Fruit fly (Drosophila melanogaster) whole organism, embryonic: ENCODE data around the gene RNF220.
A peak's percentile ranks its signal among the peaks of the same experiment; 100 is the strongest.

Experiments
- Aef1 ChIP-seq: fragments of 200-800 bp; sonication (Bioruptor generic); IDR thresholded peaks from 3 replicates; pipeline ENCODE4 v1.3.6; 2022; ENCODE audit warnings: missing biosample characterization, missing genetic modification characterization
- B-H1 ChIP-seq: fragments of 200-800 bp; sonication (Bioruptor generic); IDR thresholded peaks from 3 replicates; pipeline ENCODE4 v1.3.6; 2022; ENCODE audit warnings: missing biosample characterization, missing genetic modification characterization
- BtbVII ChIP-seq: fragments of 200-800 bp; sonication (Bioruptor generic); optimal IDR thresholded peaks from 3 replicates; lab custom pipeline; 2017; ENCODE audit warnings: missing biosample characterization, mild to moderate bottlenecking, missing genetic modification characterization
- CG1024 ChIP-seq: fragments of 200-800 bp; sonication (Bioruptor generic); IDR thresholded peaks from 2 replicates; pipeline ENCODE4 v1.3.6; 2022; ENCODE audit warnings: missing biosample characterization, missing genetic modification characterization
- CG10462 ChIP-seq: fragments of 200-800 bp; sonication (Bioruptor generic); optimal IDR thresholded peaks from 2 replicates; lab custom pipeline; 2016; ENCODE audit warnings: missing biosample characterization, missing genetic modification characterization
- CG10543 ChIP-seq: fragments of 200-800 bp; sonication (Bioruptor generic); optimal IDR thresholded peaks from 3 replicates; lab custom pipeline; 2017; ENCODE audit warnings: missing biosample characterization, mild to moderate bottlenecking, missing genetic modification characterization, moderate library complexity
- CG10565 ChIP-seq: fragments of 200-800 bp; sonication (Bioruptor generic); optimal IDR thresholded peaks from 3 replicates; lab custom pipeline; 2016; ENCODE audit warnings: missing biosample characterization, mild to moderate bottlenecking, missing genetic modification characterization
- CG11398 ChIP-seq: fragments of 200-800 bp; sonication (Bioruptor generic); optimal IDR thresholded peaks from 2 replicates; lab custom pipeline; 2016; ENCODE audit warnings: missing biosample characterization, missing genetic modification characterization
- CG11723 ChIP-seq: fragments of 200-800 bp; sonication (Bioruptor generic); optimal IDR thresholded peaks from 2 replicates; lab custom pipeline; 2017; ENCODE audit warnings: missing biosample characterization, mild to moderate bottlenecking, missing genetic modification characterization
- CG12942 ChIP-seq: fragments of 200-800 bp; sonication (Bioruptor generic); optimal IDR thresholded peaks from 3 replicates; lab custom pipeline; 2016; ENCODE audit warnings: missing biosample characterization, missing genetic modification characterization
- CG14014 ChIP-seq: fragments of 200-800 bp; sonication (Bioruptor generic); IDR thresholded peaks from 2 replicates; pipeline ENCODE4 v1.3.6; 2022; ENCODE audit warnings: missing biosample characterization, missing genetic modification characterization
- CG15073 ChIP-seq: fragments of 200-800 bp; sonication (Bioruptor generic); optimal IDR thresholded peaks from 2 replicates; lab custom pipeline; 2016; ENCODE audit warnings: missing biosample characterization, missing genetic modification characterization
- CG15269 ChIP-seq: fragments of 200-800 bp; sonication (Bioruptor generic); optimal IDR thresholded peaks from 2 replicates; lab custom pipeline; 2018; ENCODE audit warnings: missing biosample characterization, mild to moderate bottlenecking, missing genetic modification characterization, moderate library complexity
- CG15479 ChIP-seq: fragments of 200-800 bp; sonication (Bioruptor generic); optimal IDR thresholded peaks from 3 replicates; lab custom pipeline; 2019; ENCODE audit warnings: missing biosample characterization, mild to moderate bottlenecking, missing genetic modification characterization, moderate library complexity
- CG15514 ChIP-seq: fragments of 200-800 bp; sonication (Bioruptor generic); optimal IDR thresholded peaks from 3 replicates; lab custom pipeline; 2017; ENCODE audit warnings: missing biosample characterization, missing genetic modification characterization, mild to moderate bottlenecking, moderate library complexity, missing genetic modification reagents
- CG15696 ChIP-seq: fragments of 200-800 bp; sonication (Bioruptor generic); optimal IDR thresholded peaks from 2 replicates; lab custom pipeline; 2019; ENCODE audit warnings: missing biosample characterization, mild to moderate bottlenecking, missing genetic modification characterization, moderate library complexity
- CG1647 ChIP-seq: fragments of 200-800 bp; sonication (Bioruptor generic); optimal IDR thresholded peaks from 3 replicates; lab custom pipeline; 2016; ENCODE audit warnings: missing biosample characterization, missing genetic modification characterization
- CG17385 ChIP-seq: fragments of 200-800 bp; sonication (Bioruptor generic); optimal IDR thresholded peaks from 3 replicates; lab custom pipeline; 2018; ENCODE audit warnings: missing biosample characterization, mild to moderate bottlenecking, missing genetic modification characterization
- CG17802 ChIP-seq: fragments of 200-800 bp; sonication (Bioruptor generic); optimal IDR thresholded peaks from 2 replicates; lab custom pipeline; 2018; ENCODE audit warnings: missing biosample characterization, mild to moderate bottlenecking, missing genetic modification characterization, moderate library complexity
- CG2120 ChIP-seq: fragments of 200-800 bp; sonication (Bioruptor generic); optimal IDR thresholded peaks from 3 replicates; lab custom pipeline; 2016; ENCODE audit warnings: missing biosample characterization, missing genetic modification characterization
- CG32532 ChIP-seq: fragments of 200-800 bp; sonication (Bioruptor generic); IDR thresholded peaks from 2 replicates; pipeline ENCODE4 v1.3.6; 2022; ENCODE audit warnings: missing biosample characterization, missing genetic modification characterization
- CG34224 ChIP-seq: fragments of 200-800 bp; sonication (Bioruptor generic); IDR thresholded peaks from 3 replicates; pipeline ENCODE4 v1.3.6; 2022; ENCODE audit warnings: missing biosample characterization, missing genetic modification characterization; ENCODE audit not compliant: partially characterized antibody
- CG4617 ChIP-seq: fragments of 200-800 bp; sonication (Bioruptor generic); optimal IDR thresholded peaks from 3 replicates; lab custom pipeline; 2016; ENCODE audit warnings: missing biosample characterization, missing genetic modification characterization, borderline replicate concordance
- CG4820 ChIP-seq: fragments of 200-800 bp; sonication (Bioruptor generic); optimal IDR thresholded peaks from 3 replicates; lab custom pipeline; 2016; ENCODE audit warnings: missing biosample characterization, missing genetic modification characterization
- CG9727 ChIP-seq: fragments of 200-800 bp; sonication (Bioruptor generic); optimal IDR thresholded peaks from 3 replicates; lab custom pipeline; 2017; ENCODE audit warnings: missing biosample characterization, mild to moderate bottlenecking, missing genetic modification characterization
- D ChIP-seq, 2 experiments: fragments of 200-800 bp in 1 of 2; fragments of >200 bp in 1 of 2; sonication (Bioruptor generic) in 1 of 2; optimal IDR thresholded peaks; 2 replicates in 1 of 2; 3 replicates in 1 of 2; lab custom pipeline; 2017; ENCODE audit warnings: mild to moderate bottlenecking in 1 of 2, missing biosample characterization in 1 of 2, missing genetic modification characterization in 1 of 2, missing genetic modification reagents in 1 of 2
- Dbx ChIP-seq: fragments of 200-800 bp; sonication (Bioruptor generic); IDR thresholded peaks from 3 replicates; pipeline ENCODE4 v1.3.6; 2022; ENCODE audit warnings: missing biosample characterization, missing genetic modification characterization
- Ets65A ChIP-seq: fragments of 200-800 bp; sonication (Bioruptor generic); peaks from one replicate; lab custom pipeline; 2016; ENCODE audit warnings: missing biosample characterization, missing genetic modification characterization
- MESR4 ChIP-seq: fragments of 200-800 bp; sonication (Bioruptor generic); optimal IDR thresholded peaks from 2 replicates; lab custom pipeline; 2018; ENCODE audit warnings: missing biosample characterization, mild to moderate bottlenecking, missing genetic modification characterization, moderate library complexity
- Optix ChIP-seq: fragments of 200-800 bp; sonication (Bioruptor generic); IDR thresholded peaks from 3 replicates; pipeline ENCODE4 v1.3.6; 2022; ENCODE audit warnings: missing biosample characterization, missing genetic modification characterization
- Sox102F ChIP-seq: fragments of 200-800 bp; sonication (Bioruptor generic); optimal IDR thresholded peaks from 2 replicates; lab custom pipeline; 2018; ENCODE audit warnings: missing biosample characterization, mild to moderate bottlenecking, missing genetic modification characterization, moderate library complexity
- ac ChIP-seq: fragments of 200-800 bp; sonication (Bioruptor generic); optimal IDR thresholded peaks from 3 replicates; lab custom pipeline; 2017; ENCODE audit warnings: missing biosample characterization, mild to moderate bottlenecking, missing genetic modification characterization
- bcd ChIP-seq: fragments of 200-800 bp; sonication (Bioruptor generic); optimal IDR thresholded peaks from 2 replicates; lab custom pipeline; 2017; ENCODE audit warnings: missing biosample characterization, mild to moderate bottlenecking, missing genetic modification characterization
- cato ChIP-seq: fragments of 200-800 bp; sonication (Bioruptor generic); optimal IDR thresholded peaks from 2 replicates; lab custom pipeline; 2016; ENCODE audit warnings: missing biosample characterization, missing genetic modification characterization, borderline replicate concordance
- eve ChIP-seq, 2 experiments: fragments of >200 bp; optimal IDR thresholded peaks; 2 replicates each; lab custom pipeline; 2017; ENCODE audit warnings: missing biosample characterization in 2 of 2, missing genetic modification characterization in 2 of 2
- insv ChIP-seq, 2 experiments: fragments of 200-800 bp; sonication (Bioruptor generic); optimal IDR thresholded peaks; 3 replicates each; lab custom pipeline; 2016 to 2018; ENCODE audit warnings: missing biosample characterization in 2 of 2, missing genetic modification characterization in 2 of 2
- jing ChIP-seq: fragments of 200-800 bp; sonication (Bioruptor generic); optimal IDR thresholded peaks from 2 replicates; lab custom pipeline; 2018; ENCODE audit warnings: missing biosample characterization, mild to moderate bottlenecking, missing genetic modification characterization
- kay ChIP-seq: fragments of 200-800 bp; sonication (Bioruptor generic); optimal IDR thresholded peaks from 2 replicates; lab custom pipeline; 2016; ENCODE audit warnings: missing biosample characterization, missing genetic modification characterization
- mirr ChIP-seq: fragments of 200-800 bp; sonication (Bioruptor generic); optimal IDR thresholded peaks from 3 replicates; lab custom pipeline; 2018; ENCODE audit warnings: missing biosample characterization, mild to moderate bottlenecking, missing genetic modification characterization
- peb ChIP-seq: fragments of 200-800 bp; sonication (Bioruptor generic); IDR thresholded peaks from 2 replicates; pipeline ENCODE4 v1.3.6; 2022; ENCODE audit warnings: missing biosample characterization, missing genetic modification characterization
- repo ChIP-seq: fragments of 200-800 bp; sonication (Bioruptor generic); optimal IDR thresholded peaks from 2 replicates; lab custom pipeline; 2016; ENCODE audit warnings: missing biosample characterization, missing genetic modification characterization
- salm ChIP-seq: fragments of 200-800 bp; sonication (Bioruptor generic); optimal IDR thresholded peaks from 2 replicates; lab custom pipeline; 2018; ENCODE audit warnings: missing biosample characterization, mild to moderate bottlenecking, missing genetic modification characterization
- schlank ChIP-seq: fragments of 200-800 bp; sonication (Bioruptor generic); optimal IDR thresholded peaks from 2 replicates; lab custom pipeline; 2018; ENCODE audit warnings: missing biosample characterization, mild to moderate bottlenecking, missing genetic modification characterization
- sim ChIP-seq: fragments of 200-800 bp; sonication (Bioruptor generic); IDR thresholded peaks from 2 replicates; pipeline ENCODE4 v1.3.6; 2022; ENCODE audit warnings: missing biosample characterization, missing genetic modification characterization
- sr ChIP-seq: fragments of 200-800 bp; sonication (Bioruptor generic); IDR thresholded peaks from 3 replicates; pipeline ENCODE4 v1.3.6; 2022; ENCODE audit warnings: missing biosample characterization, missing genetic modification characterization
- stwl ChIP-seq: fragments of 200-800 bp; sonication (Bioruptor generic); optimal IDR thresholded peaks from 3 replicates; lab custom pipeline; 2018; ENCODE audit warnings: missing biosample characterization, mild to moderate bottlenecking, missing genetic modification characterization, moderate library complexity
- tgo ChIP-seq: fragments of 200-800 bp; sonication (Bioruptor generic); IDR thresholded peaks from 3 replicates; pipeline ENCODE4 v1.3.6; 2022; ENCODE audit warnings: missing biosample characterization, missing genetic modification characterization
- zfh1 ChIP-seq: fragments of 200-800 bp; sonication (Bioruptor generic); IDR thresholded peaks from 3 replicates; pipeline ENCODE4 v1.3.6; 2022; ENCODE audit warnings: missing biosample characterization, missing genetic modification characterization

The RNF220 gene

DNA sequence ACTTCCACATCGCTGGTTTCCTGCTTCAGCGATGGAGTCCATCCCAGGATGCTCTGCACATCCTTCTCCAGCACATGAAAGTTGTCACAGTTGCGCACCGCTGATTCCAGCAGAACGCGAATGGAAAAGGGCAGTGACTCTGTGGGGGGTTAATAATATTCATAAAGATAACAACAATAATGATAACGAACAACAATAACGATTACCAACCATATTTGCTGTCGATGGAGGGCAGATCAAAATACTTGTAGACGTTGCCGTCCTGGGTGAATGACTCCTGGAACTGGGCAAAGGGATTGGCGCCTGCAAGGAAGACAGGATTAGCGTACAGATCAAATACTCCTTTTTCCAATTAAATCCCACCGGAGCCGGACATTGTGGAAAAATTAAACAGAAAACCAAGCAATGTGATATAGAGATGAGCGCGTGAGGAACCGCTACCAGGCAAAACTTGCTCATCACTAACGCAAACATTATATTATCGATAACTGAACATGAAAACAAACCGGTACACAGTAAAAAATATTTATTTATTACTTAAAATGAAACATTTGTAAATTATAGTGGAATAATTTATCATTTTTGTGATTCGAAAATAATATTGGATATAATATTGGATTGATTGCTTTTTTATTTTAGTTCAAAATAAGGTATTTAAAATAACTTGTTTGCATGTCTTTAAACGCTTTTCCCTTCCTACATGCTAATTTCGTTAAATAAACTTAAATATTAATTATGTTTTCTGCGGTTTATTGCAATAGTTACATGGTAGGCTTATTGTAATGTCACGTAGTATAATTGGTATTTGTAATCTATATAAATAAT, 1.9 kb downstream of the RNF220 start, which contains the start of gene Irp-1A (continued):
- TF ChIP-seq CG2120 (peak; percentile 78), mirr (peak; percentile 43), CG11723 (no peak), CG12942 (peak; percentile 59), CG14014 (GFP tag; lab: Robert Waterston, UW) (peak; percentile 81), insv (GFP tag; optimal IDR thresholded peaks at IDR 0.05; lab: Kevin White, UChicago) (peak in 1 of 2 experiments; percentile 6), CG17385 (GFP tag; lab: Kevin White, UChicago) (peak; percentile 73), Sox102F (peak; percentile 80), stwl (tag; lab: Kevin White, UChicago) (peak; percentile 34), salm (tag; lab: Kevin White, UChicago) (peak; percentile 62), cato (GFP tag; lab: Kevin White, UChicago) (no peak), CG10565 (GFP tag; lab: Kevin White, UChicago) (no peak), eve (GFP tag; optimal IDR thresholded peaks at IDR 0.05; lab: Kevin White, UChicago) (no peak), peb (GFP tag; lab: Robert Waterston, UW) (peak; percentile 32; the same call in 1 of the 2 replicates), CG1647 (GFP tag; lab: Kevin White, UChicago) (peak; percentile 10), repo (GFP tag; lab: Kevin White, UChicago) (no peak), CG15269 (tag; lab: Kevin White, UChicago) (peak; percentile 86), jing (GFP tag; lab: Kevin White, UChicago) (no peak), sr (GFP tag; lab: Robert Waterston, UW) (no peak), CG32532 (peak; percentile 89), CG9727 (GFP tag; lab: Kevin White, UChicago) (peak; percentile 78), CG15514 (GFP tag; lab: Kevin White, UChicago) (peak; percentile 78), BtbVII (GFP tag; lab: Kevin White, UChicago) (peak; percentile 30), MESR4 (peak; percentile 62), sim (peak; percentile 8; the same call in 1 of the 2 replicates), schlank (tag; lab: Kevin White, UChicago) (peak; percentile 21), CG4820 (GFP tag; lab: Kevin White, UChicago) (peak; percentile 2), Ets65A (GFP tag; lab: Kevin White, UChicago) (no peak), CG34224 (GFP tag; lab: Robert Waterston, UW) (peak; percentile 86), CG15696 (tag; lab: Kevin White, UChicago) (peak; percentile 60), CG15479 (GFP tag; lab: Kevin White, UChicago) (no peak), Aef1 (GFP tag; lab: Robert Waterston, UW) (peak; percentile 56; the same call in 1 of the 3 replicates), CG15073 (GFP tag; lab: Kevin White, UChicago) (no peak), ac (no peak), CG10462 (peak; percentile 31), tgo (GFP tag; lab: Robert Waterston, UW) (peak; percentile 78), Dbx (GFP tag; lab: Robert Waterston, UW) (peak; percentile 76; the same call in 2 of the 3 replicates), B-H1 (peak; percentile 43; the same call in 1 of the 3 replicates), CG17802 (tag; lab: Kevin White, UChicago) (no peak), CG11398 (GFP tag; lab: Kevin White, UChicago) (no peak), zfh1 (GFP tag; lab: Robert Waterston, UW) (peak; percentile 51; the same call in 1 of the 3 replicates), CG4617 (GFP tag; lab: Kevin White, UChicago) (peak; percentile 76), Optix (GFP tag; lab: Robert Waterston, UW) (no peak), CG1024 (GFP tag; lab: Robert Waterston, UW) (peak; percentile 38; the same call in 1 of the 2 replicates), kay (GFP tag; lab: Kevin White, UChicago) (peak; percentile 64), bcd (GFP tag; lab: Kevin White, UChicago) (peak; percentile 55), D (optimal IDR thresholded peaks at IDR 0.05; lab: Kevin White, UChicago) (no peak), D (GFP tag; optimal IDR thresholded peaks at IDR 0.05; lab: Kevin White, UChicago) (peak; percentile 33), CG10543 (GFP tag; lab: Kevin White, UChicago) (peak; percentile 42)
